Fruit fly (Drosophila melanogaster) whole organism, wandering third instar larva: ENCODE measurements around the gene CG4645.

Source experiments
- dsf ChIP-seq: sonication (Bioruptor generic); optimal IDR thresholded peaks from 2 replicates; lab custom pipeline; 2016; ENCODE audit warnings: missing biosample characterization, missing genetic modification characterization, borderline replicate concordance
- foxo ChIP-seq, 2 experiments: fragments of 200-800 bp; sonication (Bioruptor generic); optimal IDR thresholded peaks; 2 replicates in 1 of 2; 3 replicates in 1 of 2; lab custom pipeline; 2016 to 2017; ENCODE audit warnings: missing biosample characterization in 2 of 2, missing genetic modification characterization in 2 of 2
- pan ChIP-seq: fragments of >200 bp; optimal IDR thresholded peaks from 2 replicates; lab custom pipeline; 2017
- psq ChIP-seq: fragments of 200-800 bp; sonication (Bioruptor generic); optimal IDR thresholded peaks from 3 replicates; lab custom pipeline; 2017; ENCODE audit warnings: missing biosample characterization, mild to moderate bottlenecking, missing genetic modification characterization, moderate library complexity

DNA sequence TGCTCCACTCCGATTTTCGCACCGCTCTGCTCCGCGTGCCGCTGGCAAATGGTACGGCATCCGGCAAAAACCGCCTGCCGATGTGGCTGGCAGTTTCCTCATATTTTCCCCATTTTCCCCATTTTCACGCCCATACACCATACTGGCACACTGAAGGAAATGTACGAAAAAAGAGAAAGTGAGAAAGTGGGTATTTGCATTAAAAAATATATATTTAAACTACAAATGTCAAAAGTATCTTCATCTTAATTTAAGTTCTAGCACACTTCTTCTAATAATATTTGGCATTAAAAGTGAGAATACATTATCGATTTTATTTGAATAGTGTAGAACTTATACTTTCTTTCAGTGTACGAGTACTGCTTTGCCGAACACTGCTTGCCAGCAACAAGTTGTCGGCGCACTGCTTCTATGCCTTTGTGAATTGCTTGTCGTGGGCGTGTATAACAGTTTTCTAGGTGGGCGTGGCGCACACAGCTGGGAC lies 47.7 kb downstream of the CG4645 start, which contains the start of gene hec:
- TF ChIP-seq psq (GFP tag; lab: Kevin White, UChicago) (no peak), foxo (GFP tag; optimal IDR thresholded peaks at IDR 0.05; lab: Kevin White, UChicago) (no peak), pan (no peak), dsf (GFP tag; lab: Kevin White, UChicago) (no peak)
